Fruit fly (Drosophila melanogaster): ENCODE measurements around the gene CG15293.

Gene CG15293

DNA sequence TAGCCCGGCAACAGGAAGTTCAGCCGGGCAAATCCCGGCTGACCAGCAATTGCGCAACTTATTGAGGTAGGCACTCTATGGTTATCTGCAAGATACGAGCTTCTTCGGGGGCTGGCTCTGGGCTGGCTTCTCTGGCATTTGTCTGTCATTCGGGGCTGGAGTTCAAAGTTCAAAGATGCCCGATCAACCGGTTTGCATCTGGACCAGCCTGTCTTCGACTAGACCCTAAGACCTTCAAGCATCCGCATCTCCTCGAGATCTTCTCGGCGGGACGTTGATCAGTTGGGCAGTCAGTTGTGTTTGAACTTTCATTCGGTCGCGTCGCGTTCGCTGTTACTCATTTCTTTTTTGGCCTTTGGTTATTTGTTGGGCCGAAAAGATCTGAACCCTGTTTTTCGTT, 5.5 kb downstream of the CG15293 start, which contains the start of gene CG46301:
Gene CG46301, plus strand, starts transcription at position 301 of the 400 bp plus-strand sequence.
- TF ChIP-seq Met (GFP tag; optimal IDR thresholded peaks at IDR 0.05) (no peak), CG10631 (GFP tag; optimal IDR thresholded peaks at IDR 0.05) (no peak), CG6854 (GFP tag; optimal IDR thresholded peaks at IDR 0.05) (no peak), CG3032 (tag; optimal IDR thresholded peaks at IDR 0.05) (no peak), spab (GFP tag; optimal IDR thresholded peaks at IDR 0.05) (no peak), CG34406 (GFP tag; optimal IDR thresholded peaks at IDR 0.05) (no peak), Lpt (GFP tag; optimal IDR thresholded peaks at IDR 0.05) (no peak), CG9139 (GFP tag; optimal IDR thresholded peaks at IDR 0.05) (no peak), cyc (GFP tag; optimal IDR thresholded peaks at IDR 0.05) (no peak), CG8319 (GFP tag; optimal IDR thresholded peaks at IDR 0.05) (no peak), Hr39 (GFP tag; optimal IDR thresholded peaks at IDR 0.05) (no peak), Eip78C (GFP tag) (no peak), CG1621 (tag; optimal IDR thresholded peaks at IDR 0.05) (no peak), fkh (GFP tag; optimal IDR thresholded peaks at IDR 0.05) (no peak), net (GFP tag; optimal IDR thresholded peaks at IDR 0.05) (no peak), Hr38 (GFP tag; optimal IDR thresholded peaks at IDR 0.05) (no peak), CG8119 (GFP tag; IDR thresholded peaks at IDR 0.05) (no peak)

- TF ChIP-seq svp (GFP tag): peak; percentile 48
- no peak for TF ChIP-seq Lpt (GFP tag; optimal IDR thresholded peaks at IDR 0.05)
Observed at dm6 chr2L:14095683-14096082, 13.6 kb downstream of the CG15293 start.

dm6 chr2L:14094606-14095005, 14.6 kb downstream of the CG15293 start:
- TF ChIP-seq CG4318 (GFP tag; optimal IDR thresholded peaks at IDR 0.05): no peak
- TF ChIP-seq spab (GFP tag; optimal IDR thresholded peaks at IDR 0.05): no peak
- no peak for TF ChIP-seq CG6792 (GFP tag; optimal IDR thresholded peaks at IDR 0.05)
- no peak for TF ChIP-seq CG11902 (GFP tag; optimal IDR thresholded peaks at IDR 0.05)
- TF ChIP-seq CG6854 (GFP tag; optimal IDR thresholded peaks at IDR 0.05): no peak
- TF ChIP-seq ss (GFP tag; optimal IDR thresholded peaks at IDR 0.05): no peak
- TF ChIP-seq Eip93F (GFP tag; optimal IDR thresholded peaks at IDR 0.05): no peak
- no peak for TF ChIP-seq CG6276 (GFP tag; optimal IDR thresholded peaks at IDR 0.05)
- no peak for TF ChIP-seq CG6808 (GFP tag; optimal IDR thresholded peaks at IDR 0.05)
- TF ChIP-seq cyc (GFP tag; optimal IDR thresholded peaks at IDR 0.05): peak; percentile 47
- TF ChIP-seq CG7368 (GFP tag; optimal IDR thresholded peaks at IDR 0.05): no peak
- no peak for TF ChIP-seq esn (GFP tag; optimal IDR thresholded peaks at IDR 0.05)
- no peak for TF ChIP-seq CG10669 (GFP tag; optimal IDR thresholded peaks at IDR 0.05)
- no peak for TF ChIP-seq Hr38 (GFP tag; optimal IDR thresholded peaks at IDR 0.05)
- peak; percentile 22 for TF ChIP-seq lz (GFP tag; optimal IDR thresholded peaks at IDR 0.05)
- no peak for TF ChIP-seq Sox102F (GFP tag; optimal IDR thresholded peaks at IDR 0.05)
- TF ChIP-seq fkh (GFP tag; optimal IDR thresholded peaks at IDR 0.05): no peak
- TF ChIP-seq CG3919 (GFP tag; optimal IDR thresholded peaks at IDR 0.05): peak; percentile 34
- TF ChIP-seq net (GFP tag; optimal IDR thresholded peaks at IDR 0.05): no peak
- TF ChIP-seq CG31627 (GFP tag; optimal IDR thresholded peaks at IDR 0.05): peak; percentile 53
- TF ChIP-seq CG9139 (GFP tag; optimal IDR thresholded peaks at IDR 0.05): no peak
- no peak for TF ChIP-seq Hr4 (GFP tag; optimal IDR thresholded peaks at IDR 0.05)
- no peak for TF ChIP-seq CG11294 (GFP tag; IDR thresholded peaks at IDR 0.05)
- no peak for TF ChIP-seq acj6 (GFP tag; optimal IDR thresholded peaks at IDR 0.05)
- no peak for TF ChIP-seq Eip75B (GFP tag; optimal IDR thresholded peaks at IDR 0.05)
- TF ChIP-seq CG3032 (tag; optimal IDR thresholded peaks at IDR 0.05): no peak
- TF ChIP-seq achi (GFP tag; optimal IDR thresholded peaks at IDR 0.05): no peak
- no peak for TF ChIP-seq Lpt (GFP tag; optimal IDR thresholded peaks at IDR 0.05)
- no peak for TF ChIP-seq OdsH (GFP tag; optimal IDR thresholded peaks at IDR 0.05)
- TF ChIP-seq CG8632 (GFP tag; optimal IDR thresholded peaks at IDR 0.05): no peak
- no peak for TF ChIP-seq eg (GFP tag; IDR thresholded peaks at IDR 0.05)
- TF ChIP-seq fd59A (GFP tag; optimal IDR thresholded peaks at IDR 0.05): no peak
- TF ChIP-seq dsx (GFP tag; optimal IDR thresholded peaks at IDR 0.05; ENCODE audit: poor library complexity, severe bottlenecking): no peak
- TF ChIP-seq Ets21C (GFP tag; optimal IDR thresholded peaks at IDR 0.05): no peak
- no peak for TF ChIP-seq CG1621 (tag; optimal IDR thresholded peaks at IDR 0.05)
- no peak for TF ChIP-seq pdm3 (GFP tag; optimal IDR thresholded peaks at IDR 0.05)
- TF ChIP-seq CG16779 (tag; optimal IDR thresholded peaks at IDR 0.05): no peak
- peak; percentile 6 for TF ChIP-seq topi (GFP tag; optimal IDR thresholded peaks at IDR 0.05)
- no peak for TF ChIP-seq Smox (GFP tag; optimal IDR thresholded peaks at IDR 0.05)
- peak; percentile 38 for TF ChIP-seq Hr39 (GFP tag; optimal IDR thresholded peaks at IDR 0.05)
